Worm (Caenorhabditis elegans): ENCODE results near the gene C45B11.8.
A peak's percentile ranks its signal among the peaks of the same experiment; 100 is the strongest.

DNA sequence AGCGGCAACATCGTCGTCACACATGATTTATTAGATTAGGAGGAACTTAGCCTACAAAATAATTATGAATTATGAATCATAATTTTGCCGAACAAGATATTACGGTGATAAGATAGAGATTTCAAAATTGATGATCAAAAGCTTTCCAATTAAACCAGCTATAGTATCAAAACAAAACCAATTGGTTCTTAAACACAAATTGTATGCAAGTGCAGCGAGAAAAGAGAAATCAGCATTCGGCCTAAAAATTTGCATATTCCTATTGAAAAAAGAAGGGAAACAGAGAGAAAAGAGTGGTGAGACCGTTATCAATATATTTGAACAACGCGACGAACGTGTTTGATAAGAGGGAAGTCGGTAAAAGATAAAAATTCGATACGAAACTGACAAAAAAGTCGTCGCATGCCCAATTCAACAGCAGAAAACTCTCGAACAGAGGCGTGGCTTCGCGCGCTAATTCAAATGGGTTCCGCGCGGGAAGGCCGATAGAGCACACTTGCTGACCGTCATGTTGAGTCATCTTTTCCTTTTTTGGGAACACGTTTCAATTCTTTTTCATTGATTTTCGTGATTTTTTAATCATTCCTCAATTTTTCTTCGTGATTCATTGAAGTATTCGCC is 37.6 kb downstream of the C45B11.8 start, which contains the start of gene act-2:
- TF ChIP-seq Y55F3AM.14 (GFP tag; optimal IDR thresholded peaks at IDR 0.05) = no peak
- TF ChIP-seq unc-62 (GFP tag; optimal IDR thresholded peaks at IDR 0.05) = no peak
- TF ChIP-seq elt-1 (tag; optimal IDR thresholded peaks at IDR 0.05) = no peak
- TF ChIP-seq lin-39 (tag; optimal IDR thresholded peaks at IDR 0.05) = no peak
- TF ChIP-seq ceh-82 (tag; optimal IDR thresholded peaks at IDR 0.05) = no peak
- TF ChIP-seq ceh-16 (tag; optimal IDR thresholded peaks at IDR 0.05) = peak; percentile 64

Measured in whole organism, L2 larva.